Fruit fly (Drosophila melanogaster): ENCODE results near the gene CG31467.
A peak's percentile ranks its signal among the peaks of the same experiment; 100 is the strongest.

CG31467 gene

dm6 chr3R:10661098-10661497 is 45.6 kb downstream of the CG31467 start:
- peak; percentile 38 for TF ChIP-seq CG14655 (GFP tag; optimal IDR thresholded peaks at IDR 0.05)
- TF ChIP-seq CG8159 (tag; optimal IDR thresholded peaks at IDR 0.05) = peak; percentile 87
- TF ChIP-seq CG9948 (tag; optimal IDR thresholded peaks at IDR 0.05) = peak; percentile 75
- TF ChIP-seq CG15710 (tag; optimal IDR thresholded peaks at IDR 0.05) = peak; percentile 74
- TF ChIP-seq D1 (tag; optimal IDR thresholded peaks at IDR 0.05) = no peak
- no peak for TF ChIP-seq fd96Ca (GFP tag; IDR thresholded peaks at IDR 0.05)
- peak; percentile 43 for TF ChIP-seq gl (tag; optimal IDR thresholded peaks at IDR 0.05)
- peak; percentile 72 for TF ChIP-seq CG34367 (tag; optimal IDR thresholded peaks at IDR 0.05)
- peak; percentile 53 for TF ChIP-seq Snoo (tag; optimal IDR thresholded peaks at IDR 0.05)
- peak; percentile 10; the same call in 1 of the 2 replicates for TF ChIP-seq CG12605 (GFP tag; IDR thresholded peaks at IDR 0.05)
- no peak for TF ChIP-seq Ets98B (GFP tag; IDR thresholded peaks at IDR 0.05)
- TF ChIP-seq CG32121 (GFP tag; IDR thresholded peaks at IDR 0.05) = no peak
- peak; percentile 76 for TF ChIP-seq CG17806 (tag; optimal IDR thresholded peaks at IDR 0.05)
- TF ChIP-seq Pif1B (GFP tag; optimal IDR thresholded peaks at IDR 0.05) = peak; percentile 57
- no peak for TF ChIP-seq CG10348 (GFP tag; IDR thresholded peaks at IDR 0.05)
- peak; percentile 11 for TF ChIP-seq CG8301 (tag; optimal IDR thresholded peaks at IDR 0.05)
- peak; percentile 48 for TF ChIP-seq Pif1A (GFP tag; optimal IDR thresholded peaks at IDR 0.05)
- TF ChIP-seq CG13204 (GFP tag; optimal IDR thresholded peaks at IDR 0.05) = no peak
- 0 out of 2 replicates have a peak, but pooled peaks have one; percentile 6 for TF ChIP-seq rn (GFP tag; IDR thresholded peaks at IDR 0.05)
- peak; percentile 51; the same call in 1 of the 3 replicates for TF ChIP-seq CG4496 (GFP tag; IDR thresholded peaks at IDR 0.05)
- no peak for TF ChIP-seq EcR (GFP tag; optimal IDR thresholded peaks at IDR 0.05)

DNA sequence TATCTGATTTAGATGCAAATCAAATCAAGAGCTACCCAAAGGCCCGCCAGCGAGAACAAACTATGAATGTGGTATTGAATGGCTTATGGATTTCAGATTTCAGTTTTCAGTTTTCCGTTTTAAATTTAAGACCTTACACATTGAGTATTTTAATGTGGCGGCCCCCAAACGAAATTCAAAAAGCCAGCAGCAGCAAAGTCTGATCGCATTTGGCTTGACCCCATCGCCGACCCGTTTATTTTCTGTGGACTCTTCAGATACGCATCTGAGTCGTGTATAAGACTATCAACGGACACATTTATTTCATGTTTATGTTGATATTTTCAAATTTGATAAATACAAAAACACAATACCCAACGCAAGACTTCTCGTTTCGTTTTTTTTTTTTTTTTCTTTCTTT is 47.1 kb downstream of the CG31467 start:
- TF ChIP-seq fd96Ca (GFP tag; IDR thresholded peaks at IDR 0.05) (no peak), gl (tag; optimal IDR thresholded peaks at IDR 0.05) (no peak), CG15710 (tag; optimal IDR thresholded peaks at IDR 0.05) (no peak), CG34367 (tag; optimal IDR thresholded peaks at IDR 0.05) (no peak), CG13204 (GFP tag; optimal IDR thresholded peaks at IDR 0.05) (no peak), rn (GFP tag; IDR thresholded peaks at IDR 0.05) (no peak), CG14655 (GFP tag; optimal IDR thresholded peaks at IDR 0.05) (no peak), EcR (GFP tag; optimal IDR thresholded peaks at IDR 0.05) (no peak), Pif1A (GFP tag; optimal IDR thresholded peaks at IDR 0.05) (no peak), CG10348 (GFP tag; IDR thresholded peaks at IDR 0.05) (no peak), Snoo (tag; optimal IDR thresholded peaks at IDR 0.05) (no peak), Ets98B (GFP tag; IDR thresholded peaks at IDR 0.05) (no peak), D1 (tag; optimal IDR thresholded peaks at IDR 0.05) (no peak), CG17806 (tag; optimal IDR thresholded peaks at IDR 0.05) (no peak), CG9948 (tag; optimal IDR thresholded peaks at IDR 0.05) (no peak), CG4496 (GFP tag; IDR thresholded peaks at IDR 0.05) (no peak), CG8159 (tag; optimal IDR thresholded peaks at IDR 0.05) (no peak), CG32121 (GFP tag; IDR thresholded peaks at IDR 0.05) (no peak), CG8301 (tag; optimal IDR thresholded peaks at IDR 0.05) (no peak)

DNA sequence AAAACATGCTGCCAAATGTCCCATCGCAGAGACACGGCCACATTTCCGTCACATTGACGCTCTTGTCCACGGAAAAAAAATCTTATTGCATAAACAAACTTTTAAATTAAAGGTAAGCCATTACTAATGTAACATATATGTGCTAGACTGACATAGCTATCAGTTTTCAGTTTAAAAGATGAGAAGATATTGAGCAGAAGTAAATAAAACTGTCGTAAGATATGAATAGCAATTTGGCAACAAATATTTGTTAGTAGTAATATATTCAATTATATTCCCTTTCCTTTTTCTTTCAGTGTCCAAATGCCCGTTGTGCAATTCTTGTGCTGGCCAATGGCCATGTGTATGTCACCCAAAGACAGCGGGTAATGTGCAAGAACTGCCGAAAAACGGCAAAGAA is 47.9 kb downstream of the CG31467 start:
- TF ChIP-seq CG8159 (tag; optimal IDR thresholded peaks at IDR 0.05) (no peak), CG9948 (tag; optimal IDR thresholded peaks at IDR 0.05) (no peak), CG4496 (GFP tag; IDR thresholded peaks at IDR 0.05) (no peak), D1 (tag; optimal IDR thresholded peaks at IDR 0.05) (no peak), CG8301 (tag; optimal IDR thresholded peaks at IDR 0.05) (no peak), CG32121 (GFP tag; IDR thresholded peaks at IDR 0.05) (no peak), Pif1B (GFP tag; optimal IDR thresholded peaks at IDR 0.05) (no peak), CG15710 (tag; optimal IDR thresholded peaks at IDR 0.05) (no peak), Ets98B (GFP tag; IDR thresholded peaks at IDR 0.05) (no peak), CG17806 (tag; optimal IDR thresholded peaks at IDR 0.05) (no peak), CG13204 (GFP tag; optimal IDR thresholded peaks at IDR 0.05) (no peak), CG34367 (tag; optimal IDR thresholded peaks at IDR 0.05) (no peak), Pif1A (GFP tag; optimal IDR thresholded peaks at IDR 0.05) (no peak), CG12605 (GFP tag; IDR thresholded peaks at IDR 0.05) (no peak), Snoo (tag; optimal IDR thresholded peaks at IDR 0.05) (no peak), rn (GFP tag; IDR thresholded peaks at IDR 0.05) (no peak), fd96Ca (GFP tag; IDR thresholded peaks at IDR 0.05) (no peak), gl (tag; optimal IDR thresholded peaks at IDR 0.05) (no peak), CG10348 (GFP tag; IDR thresholded peaks at IDR 0.05) (no peak)

dm6 chr3R:10656578-10656977 is 50.1 kb downstream of the CG31467 start:
- TF ChIP-seq EcR (GFP tag; optimal IDR thresholded peaks at IDR 0.05) (no peak), CG8301 (tag; optimal IDR thresholded peaks at IDR 0.05) (no peak), CG9948 (tag; optimal IDR thresholded peaks at IDR 0.05) (no peak), CG10348 (GFP tag; IDR thresholded peaks at IDR 0.05) (no peak), CG17806 (tag; optimal IDR thresholded peaks at IDR 0.05) (no peak), CG8159 (tag; optimal IDR thresholded peaks at IDR 0.05) (no peak), gl (tag; optimal IDR thresholded peaks at IDR 0.05) (no peak), rn (GFP tag; IDR thresholded peaks at IDR 0.05) (no peak), Ets98B (GFP tag; IDR thresholded peaks at IDR 0.05) (no peak)

DNA sequence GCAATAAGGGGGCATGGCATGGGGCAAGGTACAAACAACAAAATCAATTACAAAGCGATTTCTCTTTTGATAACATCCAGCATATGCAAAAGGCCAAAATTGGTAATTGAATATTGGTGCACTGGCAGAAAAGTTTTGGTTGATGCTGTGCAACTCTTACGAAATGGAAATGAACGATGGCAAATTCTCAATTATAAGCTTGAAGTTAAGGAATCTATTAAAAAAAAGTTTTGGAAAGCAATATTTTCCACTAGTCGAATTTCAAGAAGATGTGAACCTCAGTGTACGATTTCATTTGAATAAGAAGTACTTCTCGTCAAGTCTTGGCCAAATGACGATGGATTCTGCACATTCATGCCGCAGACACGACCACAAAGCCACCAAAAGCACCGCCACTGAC is 50.7 kb downstream of the CG31467 start:
- TF ChIP-seq CG32121 (GFP tag; IDR thresholded peaks at IDR 0.05) = no peak
- peak; percentile 16 for TF ChIP-seq CG14655 (GFP tag; optimal IDR thresholded peaks at IDR 0.05)
- no peak for TF ChIP-seq D1 (tag; optimal IDR thresholded peaks at IDR 0.05)
- peak; percentile 39 for TF ChIP-seq CG17806 (tag; optimal IDR thresholded peaks at IDR 0.05)
- TF ChIP-seq CG8301 (tag; optimal IDR thresholded peaks at IDR 0.05) = peak; percentile 4
- TF ChIP-seq CG34367 (tag; optimal IDR thresholded peaks at IDR 0.05) = no peak
- no peak for TF ChIP-seq CG12605 (GFP tag; IDR thresholded peaks at IDR 0.05)

Measured in whole organism, pupa.